Fruit fly (Drosophila melanogaster) whole organism, embryonic: ENCODE data around the gene acj6.

Source experiments
- Ada2b ChIP-seq: fragments of 200-800 bp; sonication (Bioruptor generic); IDR thresholded peaks from 2 replicates; pipeline ENCODE4 v1.3.6; 2022; ENCODE audit warnings: missing biosample characterization, missing genetic modification characterization
- Aef1 ChIP-seq: fragments of 200-800 bp; sonication (Bioruptor generic); IDR thresholded peaks from 3 replicates; pipeline ENCODE4 v1.3.6; 2022; ENCODE audit warnings: missing biosample characterization, missing genetic modification characterization
- B-H2 ChIP-seq: fragments of 200-800 bp; sonication (Bioruptor generic); optimal IDR thresholded peaks from 2 replicates; lab custom pipeline; 2018; ENCODE audit warnings: missing biosample characterization, mild to moderate bottlenecking, missing genetic modification characterization
- Bdp1 ChIP-seq: fragments of 200-800 bp; sonication (Bioruptor generic); optimal IDR thresholded peaks from 3 replicates; lab custom pipeline; 2016; ENCODE audit warnings: missing biosample characterization, missing genetic modification characterization
- BtbVII ChIP-seq: fragments of 200-800 bp; sonication (Bioruptor generic); optimal IDR thresholded peaks from 3 replicates; lab custom pipeline; 2017; ENCODE audit warnings: missing biosample characterization, mild to moderate bottlenecking, missing genetic modification characterization
- CG11085 ChIP-seq: fragments of 200-800 bp; sonication (Bioruptor generic); IDR thresholded peaks from 2 replicates; pipeline ENCODE4 v1.3.6; 2022; ENCODE audit warnings: missing biosample characterization, missing genetic modification characterization
- CG11723 ChIP-seq: fragments of 200-800 bp; sonication (Bioruptor generic); optimal IDR thresholded peaks from 2 replicates; lab custom pipeline; 2017; ENCODE audit warnings: missing biosample characterization, mild to moderate bottlenecking, missing genetic modification characterization
- CG17359 ChIP-seq: fragments of 200-800 bp; sonication (Bioruptor generic); optimal IDR thresholded peaks from 3 replicates; lab custom pipeline; 2018; ENCODE audit warnings: missing biosample characterization, mild to moderate bottlenecking, missing genetic modification characterization, moderate library complexity
- CG17612 ChIP-seq: fragments of 200-800 bp; sonication (Bioruptor generic); IDR thresholded peaks from 2 replicates; pipeline ENCODE4 v1.3.6; 2022; ENCODE audit warnings: missing biosample characterization, missing genetic modification characterization
- CG2120 ChIP-seq: fragments of 200-800 bp; sonication (Bioruptor generic); optimal IDR thresholded peaks from 3 replicates; lab custom pipeline; 2016; ENCODE audit warnings: missing biosample characterization, missing genetic modification characterization
- CG2875 ChIP-seq: fragments of 200-800 bp; sonication (Bioruptor generic); optimal IDR thresholded peaks from 2 replicates; lab custom pipeline; 2017; ENCODE audit warnings: missing biosample characterization, mild to moderate bottlenecking, missing genetic modification characterization, missing genetic modification reagents
- CG30403 ChIP-seq: fragments of 200-800 bp; sonication (Bioruptor generic); optimal IDR thresholded peaks from 3 replicates; lab custom pipeline; 2016; ENCODE audit warnings: missing biosample characterization, missing genetic modification characterization
- CG31224 ChIP-seq: fragments of 200-800 bp; sonication (Bioruptor generic); IDR thresholded peaks from 2 replicates; pipeline ENCODE4 v1.3.6; 2022; ENCODE audit warnings: missing biosample characterization, missing genetic modification characterization
- CG32532 ChIP-seq: fragments of 200-800 bp; sonication (Bioruptor generic); IDR thresholded peaks from 2 replicates; pipeline ENCODE4 v1.3.6; 2022; ENCODE audit warnings: missing biosample characterization, missing genetic modification characterization
- CG34376 ChIP-seq: fragments of 200-800 bp; sonication (Bioruptor generic); optimal IDR thresholded peaks from 2 replicates; lab custom pipeline; 2018; ENCODE audit warnings: missing biosample characterization, mild to moderate bottlenecking, missing genetic modification characterization
- CG4360 ChIP-seq: fragments of 200-800 bp; sonication (Bioruptor generic); IDR thresholded peaks from 2 replicates; pipeline ENCODE4 v1.3.6; 2022; ENCODE audit warnings: missing biosample characterization, missing genetic modification characterization
- CG4854 ChIP-seq: fragments of 200-800 bp; sonication (Bioruptor generic); optimal IDR thresholded peaks from 2 replicates; lab custom pipeline; 2016; ENCODE audit warnings: missing biosample characterization, missing genetic modification characterization, inconsistent platforms
- CG7745 ChIP-seq: fragments of 200-800 bp; sonication (Bioruptor generic); optimal IDR thresholded peaks from 2 replicates; lab custom pipeline; 2018; ENCODE audit warnings: missing biosample characterization, mild to moderate bottlenecking, missing genetic modification characterization, moderate library complexity
- CG8388 ChIP-seq: fragments of 200-800 bp; sonication (Bioruptor generic); optimal IDR thresholded peaks from 2 replicates; lab custom pipeline; 2019; ENCODE audit warnings: missing biosample characterization, mild to moderate bottlenecking, missing genetic modification characterization, moderate library complexity
- CG8924 ChIP-seq: fragments of 200-800 bp; optimal IDR thresholded peaks from 3 replicates; lab custom pipeline; 2019; ENCODE audit warnings: missing biosample characterization, mild to moderate bottlenecking, missing genetic modification characterization, moderate library complexity
- CG9215 ChIP-seq: fragments of 200-800 bp; sonication (Bioruptor generic); IDR thresholded peaks from 2 replicates; pipeline ENCODE4 v1.3.6; 2022; ENCODE audit warnings: missing biosample characterization, missing genetic modification characterization
- Fer3 ChIP-seq: fragments of 200-800 bp; sonication (Bioruptor generic); optimal IDR thresholded peaks from 2 replicates; lab custom pipeline; 2018; ENCODE audit warnings: missing biosample characterization, mild to moderate bottlenecking, missing genetic modification characterization, moderate library complexity
- Hr3 ChIP-seq: fragments of 200-800 bp; sonication (Bioruptor generic); optimal IDR thresholded peaks from 3 replicates; lab custom pipeline; 2016; ENCODE audit warnings: missing biosample characterization, missing genetic modification characterization
- Hr78 ChIP-seq, 2 experiments: fragments of 200-800 bp in 1 of 2; fragments of >200 bp in 1 of 2; sonication (Bioruptor generic) in 1 of 2; optimal IDR thresholded peaks; 2 replicates each; lab custom pipeline; 2017 to 2019; ENCODE audit warnings: missing biosample characterization in 2 of 2, missing genetic modification characterization in 2 of 2, mild to moderate bottlenecking in 1 of 2, moderate library complexity in 1 of 2
- Lpt ChIP-seq: fragments of >200 bp; optimal IDR thresholded peaks from 2 replicates; lab custom pipeline; 2018; ENCODE audit warnings: missing biosample characterization, missing genetic modification characterization
- Neu2 ChIP-seq: fragments of 200-800 bp; sonication (Bioruptor generic); optimal IDR thresholded peaks from 3 replicates; lab custom pipeline; 2016; ENCODE audit warnings: missing biosample characterization, missing genetic modification characterization, borderline replicate concordance
- Oaz ChIP-seq: fragments of 200-800 bp; sonication (Bioruptor generic); IDR thresholded peaks from 2 replicates; pipeline ENCODE4 v1.3.6; 2022; ENCODE audit warnings: missing biosample characterization, missing genetic modification characterization
- Ravus ChIP-seq: fragments of 200-800 bp; sonication (Bioruptor generic); IDR thresholded peaks from 2 replicates; pipeline ENCODE4 v1.3.6; 2022; ENCODE audit warnings: missing biosample characterization, missing genetic modification characterization
- Scr ChIP-seq: fragments of 200-800 bp; sonication (Bioruptor generic); IDR thresholded peaks from 2 replicates; pipeline ENCODE4 v1.3.6; 2022; ENCODE audit warnings: missing biosample characterization, missing genetic modification characterization; ENCODE audit not compliant: partially characterized antibody
- Sin3A ChIP-seq: fragments of >200 bp; optimal IDR thresholded peaks from 2 replicates; lab custom pipeline; 2018
- Sox102F ChIP-seq: fragments of 200-800 bp; sonication (Bioruptor generic); optimal IDR thresholded peaks from 2 replicates; lab custom pipeline; 2018; ENCODE audit warnings: missing biosample characterization, mild to moderate bottlenecking, missing genetic modification characterization, moderate library complexity
- Spps ChIP-seq: fragments of 200-800 bp; sonication (Bioruptor generic); optimal IDR thresholded peaks from 2 replicates; lab custom pipeline; 2018; ENCODE audit warnings: missing biosample characterization, mild to moderate bottlenecking, missing genetic modification characterization
- Sry-δ ChIP-seq: fragments of 200-800 bp; sonication (Bioruptor generic); optimal IDR thresholded peaks from 2 replicates; lab custom pipeline; 2016; ENCODE audit warnings: missing biosample characterization, missing genetic modification characterization
- chm ChIP-seq: fragments of 200-800 bp; sonication (Bioruptor generic); IDR thresholded peaks from 2 replicates; pipeline ENCODE4 v1.3.6; 2022; ENCODE audit warnings: missing biosample characterization, missing genetic modification characterization
- chn ChIP-seq: fragments of 200-800 bp; sonication (Bioruptor generic); optimal IDR thresholded peaks from 2 replicates; lab custom pipeline; 2016; ENCODE audit warnings: missing biosample characterization, missing genetic modification characterization
- ci ChIP-seq: fragments of 200-800 bp; sonication (Bioruptor generic); IDR thresholded peaks from 3 replicates; pipeline ENCODE4 v1.3.6; 2022; ENCODE audit warnings: missing biosample characterization, missing genetic modification characterization
- exex ChIP-seq: fragments of 200-800 bp; sonication (Bioruptor generic); optimal IDR thresholded peaks from 4 replicates; lab custom pipeline; 2018; ENCODE audit warnings: missing biosample characterization, mild to moderate bottlenecking, missing genetic modification characterization, moderate library complexity
- fd64A ChIP-seq: fragments of 200-800 bp; sonication (Bioruptor generic); optimal IDR thresholded peaks from 3 replicates; lab custom pipeline; 2018; ENCODE audit warnings: missing biosample characterization, mild to moderate bottlenecking, missing genetic modification characterization
- grau ChIP-seq: fragments of 200-800 bp; optimal IDR thresholded peaks from 3 replicates; lab custom pipeline; 2019; ENCODE audit warnings: missing biosample characterization, mild to moderate bottlenecking, missing genetic modification characterization, moderate library complexity
- gro ChIP-seq: fragments of 200-800 bp; sonication (Bioruptor generic); optimal IDR thresholded peaks from 2 replicates; lab custom pipeline; 2016; ENCODE audit warnings: missing biosample characterization, missing genetic modification characterization
- hb ChIP-seq: fragments of 200-800 bp; sonication (Bioruptor generic); IDR thresholded peaks from 3 replicates; pipeline ENCODE4 v1.3.6; 2022; ENCODE audit warnings: missing biosample characterization, missing genetic modification characterization; ENCODE audit not compliant: partially characterized antibody
- lab ChIP-seq: fragments of 200-800 bp; sonication (Bioruptor generic); optimal IDR thresholded peaks from 3 replicates; lab custom pipeline; 2017; ENCODE audit warnings: missing biosample characterization, missing genetic modification characterization, mild to moderate bottlenecking, moderate library complexity, missing genetic modification reagents
- mirr ChIP-seq: fragments of 200-800 bp; sonication (Bioruptor generic); optimal IDR thresholded peaks from 3 replicates; lab custom pipeline; 2018; ENCODE audit warnings: missing biosample characterization, mild to moderate bottlenecking, missing genetic modification characterization
- nerfin-1 ChIP-seq: fragments of 200-800 bp; sonication (Bioruptor generic); optimal IDR thresholded peaks from 3 replicates; lab custom pipeline; 2019; ENCODE audit warnings: missing biosample characterization, mild to moderate bottlenecking, missing genetic modification characterization, moderate library complexity
- odd ChIP-seq: fragments of 200-800 bp; sonication (Bioruptor generic); optimal IDR thresholded peaks from 2 replicates; lab custom pipeline; 2017; ENCODE audit warnings: missing biosample characterization, mild to moderate bottlenecking, missing genetic modification characterization
- pita ChIP-seq: fragments of 200-800 bp; sonication (Bioruptor generic); optimal IDR thresholded peaks from 2 replicates; lab custom pipeline; 2017; ENCODE audit warnings: missing biosample characterization, mild to moderate bottlenecking, missing genetic modification characterization
- rib ChIP-seq: fragments of 200-800 bp; sonication (Bioruptor generic); IDR thresholded peaks from 2 replicates; pipeline ENCODE4 v1.3.6; 2022; ENCODE audit warnings: missing biosample characterization, missing genetic modification characterization
- shn ChIP-seq: fragments of 200-800 bp; sonication (Bioruptor generic); optimal IDR thresholded peaks from 3 replicates; lab custom pipeline; 2016; ENCODE audit warnings: missing biosample characterization, missing genetic modification characterization
- sqz ChIP-seq: fragments of 200-800 bp; sonication (Bioruptor generic); optimal IDR thresholded peaks from 3 replicates; lab custom pipeline; 2018; ENCODE audit warnings: missing biosample characterization, mild to moderate bottlenecking, missing genetic modification characterization
- tin ChIP-seq: fragments of 200-800 bp; sonication (Bioruptor generic); optimal IDR thresholded peaks from 3 replicates; lab custom pipeline; 2016; ENCODE audit warnings: missing biosample characterization, missing genetic modification characterization

Gene acj6

dm6 chrX:15305975-15306909, 72.6 kb downstream of the acj6 start:
- TF ChIP-seq mirr (GFP tag; lab: Kevin White, UChicago) (peak; percentile 24), CG17359 (no peak), Sin3A (lab: Kevin White, UChicago) (no peak), Ravus (GFP tag; lab: Robert Waterston, UW) (no peak), ci (GFP tag; lab: Robert Waterston, UW) (peak; percentile 17; the same call in 1 of the 3 replicates), Lpt (GFP tag; lab: Kevin White, UChicago) (no peak), pita (no peak), CG8388 (no peak), CG32532 (GFP tag; lab: Robert Waterston, UW) (no peak), CG2120 (GFP tag; lab: Kevin White, UChicago) (no peak), CG2875 (no peak), CG4854 (GFP tag; lab: Kevin White, UChicago) (no peak), Aef1 (peak; percentile 71), Hr78 (GFP tag; optimal IDR thresholded peaks at IDR 0.05; lab: Kevin White, UChicago) (no peak), Sry-δ (GFP tag; lab: Kevin White, UChicago) (no peak), exex (tag; lab: Kevin White, UChicago) (peak; percentile 12), odd (GFP tag; lab: Kevin White, UChicago) (no peak), Fer3 (tag; lab: Kevin White, UChicago) (no peak), chn (no peak), nerfin-1 (tag; lab: Kevin White, UChicago) (no peak), BtbVII (GFP tag; lab: Kevin White, UChicago) (no peak), gro (peak; percentile 35), Sox102F (GFP tag; lab: Kevin White, UChicago) (peak; percentile 30), CG4360 (peak; percentile 55), grau (tag; lab: Kevin White, UChicago) (no peak), Neu2 (GFP tag; lab: Kevin White, UChicago) (no peak), Spps (no peak), Oaz (no peak), CG7745 (tag; lab: Kevin White, UChicago) (no peak), Ada2b (GFP tag; lab: Robert Waterston, UW) (no peak), shn (GFP tag; lab: Kevin White, UChicago) (no peak), CG34376 (GFP tag; lab: Kevin White, UChicago) (no peak), rib (GFP tag; lab: Robert Waterston, UW) (no peak), CG8924 (tag; lab: Kevin White, UChicago) (no peak), CG30403 (GFP tag; lab: Kevin White, UChicago) (peak; percentile 0), Bdp1 (no peak), CG31224 (GFP tag; lab: Robert Waterston, UW) (no peak), sqz (GFP tag; lab: Kevin White, UChicago) (no peak), Scr (GFP tag; lab: Robert Waterston, UW) (no peak), Hr3 (GFP tag; lab: Kevin White, UChicago) (no peak), fd64A (GFP tag; lab: Kevin White, UChicago) (no peak), B-H2 (no peak), tin (GFP tag; lab: Kevin White, UChicago) (no peak), CG11085 (GFP tag; lab: Robert Waterston, UW) (no peak), lab (GFP tag; lab: Kevin White, UChicago) (peak; percentile 25), hb (GFP tag; lab: Robert Waterston, UW) (no peak), CG17612 (GFP tag; lab: Robert Waterston, UW) (no peak), CG11723 (no peak), CG9215 (GFP tag; lab: Robert Waterston, UW) (no peak), chm (GFP tag; lab: Robert Waterston, UW) (no peak)
